Worm (Caenorhabditis elegans): ENCODE results near the gene txt-5.

DNA sequence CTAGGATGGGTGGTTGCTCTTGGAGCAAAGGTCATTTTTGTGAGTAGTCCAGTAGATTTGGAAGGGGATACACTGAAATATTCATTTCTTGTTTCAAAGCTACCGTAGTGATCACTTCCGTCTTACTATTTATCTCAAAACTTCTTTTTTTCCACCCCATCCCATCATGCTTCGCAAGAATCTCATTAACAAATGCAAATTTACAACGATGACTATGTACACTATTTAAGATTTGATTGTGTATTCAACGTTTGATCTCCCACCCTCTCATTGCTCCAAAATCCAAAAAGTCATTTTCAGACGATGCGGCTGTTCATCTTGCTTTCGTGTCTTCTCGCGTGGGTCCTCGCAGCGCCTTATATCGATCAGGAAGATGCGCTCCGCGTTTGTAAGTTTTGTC lies 43.9 kb downstream of the txt-5 start, which contains the start of gene flp-21:
- TF ChIP-seq nhr-232 (tag; optimal IDR thresholded peaks at IDR 0.05) (no peak), madf-2 (tag; optimal IDR thresholded peaks at IDR 0.05) (no peak), pha-4 (tag; optimal IDR thresholded peaks at IDR 0.05) (no peak), ama-1 (optimal IDR thresholded peaks at IDR 0.05) (no peak)
